Worm (Caenorhabditis elegans) whole organism, L2 larva: ENCODE data around the gene rgs-10.
A peak's percentile ranks its signal among the peaks of the same experiment; 100 is the strongest.
"Not testable (repeated sequence)": the region's sequence is repeated elsewhere in the genome, so short reads cannot be mapped to it uniquely, and the experiment has no call there.

Source experiments
- C34F6.9 ChIP-seq: fragments of 150-350 bp; optimal IDR thresholded peaks from 2 replicates; lab custom pipeline; 2014; ENCODE audit warnings: missing biosample characterization, missing genetic modification characterization
- F13H6.1 ChIP-seq: sonication (generic microtip); optimal IDR thresholded peaks from 2 replicates; lab custom pipeline; 2016; ENCODE audit warnings: missing genetic modification characterization, missing compliant biosample characterization
- R02D3.7 ChIP-seq: fragments of 150-350 bp; optimal IDR thresholded peaks from 2 replicates; lab custom pipeline; 2014; ENCODE audit warnings: missing biosample characterization, missing genetic modification characterization
- Y55F3AM.14 ChIP-seq: fragments of 200-800 bp; sonication (Bioruptor generic); optimal IDR thresholded peaks from 2 replicates; lab custom pipeline; 2018; ENCODE audit warnings: mild to moderate bottlenecking, missing genetic modification characterization, missing compliant biosample characterization
- alr-1 ChIP-seq: fragments of 150-350 bp; optimal IDR thresholded peaks from 2 replicates; lab custom pipeline; 2014; ENCODE audit warnings: missing biosample characterization, missing genetic modification characterization
- aly-2 ChIP-seq: fragments of 150-350 bp; optimal IDR thresholded peaks from 2 replicates; lab custom pipeline; 2014; ENCODE audit warnings: missing biosample characterization, missing genetic modification characterization
- ama-1 ChIP-seq: fragments of 150-350 bp; optimal IDR thresholded peaks from 2 replicates; lab custom pipeline; 2018; ENCODE audit warnings: inconsistent platforms
- blmp-1 ChIP-seq: sonication (generic microtip); optimal IDR thresholded peaks from 2 replicates; lab custom pipeline; 2017; ENCODE audit warnings: missing genetic modification characterization, mild to moderate bottlenecking, missing compliant biosample characterization, antibody characterized with exemption, moderate library complexity; ENCODE audit not compliant: insufficient read depth
- ceh-16 ChIP-seq: fragments of 150-350 bp; optimal IDR thresholded peaks from 2 replicates; lab custom pipeline; 2014; ENCODE audit warnings: missing biosample characterization, missing genetic modification characterization
- ceh-82 ChIP-seq: fragments of 150-350 bp; optimal IDR thresholded peaks from 2 replicates; lab custom pipeline; 2014; ENCODE audit warnings: missing biosample characterization, missing genetic modification characterization
- crh-2 ChIP-seq: sonication (generic microtip); optimal IDR thresholded peaks from 2 replicates; lab custom pipeline; 2017; ENCODE audit warnings: missing biosample characterization, missing genetic modification characterization
- dmd-4 ChIP-seq: sonication (generic microtip); optimal IDR thresholded peaks from 2 replicates; lab custom pipeline; 2017; ENCODE audit warnings: missing biosample characterization, missing genetic modification characterization
- egl-27 ChIP-seq: sonication (generic microtip); optimal IDR thresholded peaks from 3 replicates; lab custom pipeline; 2017; ENCODE audit warnings: missing biosample characterization, missing genetic modification reagents, missing genetic modification characterization
- elt-1 ChIP-seq: fragments of 150-350 bp; optimal IDR thresholded peaks from 2 replicates; lab custom pipeline; 2014; ENCODE audit warnings: missing biosample characterization, missing genetic modification characterization
- elt-3 ChIP-seq: sonication (generic microtip); optimal IDR thresholded peaks from 2 replicates; lab custom pipeline; 2017; ENCODE audit warnings: missing biosample characterization, missing genetic modification characterization
- fos-1 ChIP-seq: fragments of 150-350 bp; optimal IDR thresholded peaks from 2 replicates; lab custom pipeline; 2014; ENCODE audit warnings: missing biosample characterization, missing genetic modification characterization
- gmeb-1 ChIP-seq: fragments of 150-350 bp; optimal IDR thresholded peaks from 2 replicates; lab custom pipeline; 2014; ENCODE audit warnings: missing biosample characterization, missing genetic modification characterization
- lin-11 ChIP-seq: fragments of 150-350 bp; sonication (generic microtip); optimal IDR thresholded peaks from 2 replicates; lab custom pipeline; 2014; ENCODE audit warnings: missing biosample characterization, missing genetic modification characterization, inconsistent platforms, mixed read lengths
- lin-13 ChIP-seq: fragments of 150-350 bp; optimal IDR thresholded peaks from 2 replicates; lab custom pipeline; 2014; ENCODE audit warnings: missing biosample characterization, missing genetic modification reagents, missing genetic modification characterization
- lin-39 ChIP-seq: fragments of 150-350 bp; optimal IDR thresholded peaks from 2 replicates; lab custom pipeline; 2014; ENCODE audit warnings: missing biosample characterization, missing genetic modification reagents, missing genetic modification characterization
- lsy-2 ChIP-seq, 2 experiments: fragments of 150-350 bp in 1 of 2; sonication (generic microtip) in 1 of 2; optimal IDR thresholded peaks; 2 replicates each; lab custom pipeline; 2014 to 2017; ENCODE audit warnings: missing biosample characterization in 2 of 2, missing genetic modification characterization in 2 of 2
- mbf-1 ChIP-seq: sonication (generic microtip); optimal IDR thresholded peaks from 2 replicates; lab custom pipeline; 2017; ENCODE audit warnings: missing biosample characterization, missing genetic modification characterization
- nhr-11 ChIP-seq: fragments of 150-350 bp; optimal IDR thresholded peaks from 2 replicates; lab custom pipeline; 2014; ENCODE audit warnings: missing biosample characterization, missing genetic modification characterization
- nhr-12 ChIP-seq: fragments of 150-350 bp; optimal IDR thresholded peaks from 2 replicates; lab custom pipeline; 2014; ENCODE audit warnings: missing biosample characterization, missing genetic modification characterization
- nhr-129 ChIP-seq: fragments of 150-350 bp; optimal IDR thresholded peaks from 2 replicates; lab custom pipeline; 2014; ENCODE audit warnings: missing biosample characterization, missing genetic modification characterization
- nhr-21 ChIP-seq: fragments of 150-350 bp; optimal IDR thresholded peaks from 2 replicates; lab custom pipeline; 2014; ENCODE audit warnings: missing biosample characterization, missing genetic modification characterization
- nhr-237 ChIP-seq: fragments of 150-350 bp; optimal IDR thresholded peaks from 2 replicates; lab custom pipeline; 2014; ENCODE audit warnings: missing biosample characterization, missing genetic modification characterization
- nhr-25 ChIP-seq: fragments of 150-350 bp; sonication (generic microtip); optimal IDR thresholded peaks from 3 replicates; lab custom pipeline; 2014; ENCODE audit warnings: missing biosample characterization, missing genetic modification characterization
- nhr-6 ChIP-seq: fragments of 150-350 bp; optimal IDR thresholded peaks from 2 replicates; lab custom pipeline; 2014; ENCODE audit warnings: missing biosample characterization, missing genetic modification characterization
- nhr-77 ChIP-seq: fragments of 150-350 bp; optimal IDR thresholded peaks from 2 replicates; lab custom pipeline; 2014; ENCODE audit warnings: missing biosample characterization, missing genetic modification characterization
- peb-1 ChIP-seq: fragments of 150-350 bp; optimal IDR thresholded peaks from 2 replicates; lab custom pipeline; 2014; ENCODE audit warnings: missing biosample characterization, missing genetic modification characterization
- sem-4 ChIP-seq: fragments of 150-350 bp; optimal IDR thresholded peaks from 2 replicates; lab custom pipeline; 2014; ENCODE audit warnings: missing biosample characterization, missing genetic modification reagents, missing genetic modification characterization
- sma-3 ChIP-seq: sonication (generic microtip); optimal IDR thresholded peaks from 2 replicates; lab custom pipeline; 2016; ENCODE audit warnings: missing genetic modification reagents, missing genetic modification characterization, missing compliant biosample characterization
- sma-9 ChIP-seq, 2 experiments: fragments of 150-350 bp in 1 of 2; sonication (generic microtip) in 1 of 2; optimal IDR thresholded peaks; 2 replicates each; lab custom pipeline; 2014 to 2016; ENCODE audit warnings: missing genetic modification characterization in 2 of 2, mild to moderate bottlenecking in 1 of 2, missing biosample characterization in 1 of 2, missing compliant biosample characterization in 1 of 2, missing genetic modification reagents in 1 of 2, moderate library complexity in 1 of 2
- unc-39 ChIP-seq: fragments of 150-350 bp; optimal IDR thresholded peaks from 2 replicates; lab custom pipeline; 2014; ENCODE audit warnings: missing biosample characterization, missing genetic modification characterization
- unc-55 ChIP-seq: fragments of 150-350 bp; sonication (generic microtip); optimal IDR thresholded peaks from 3 replicates; lab custom pipeline; 2014; ENCODE audit warnings: missing biosample characterization, missing genetic modification reagents, missing genetic modification characterization
- unc-62 ChIP-seq: fragments of 150-350 bp; optimal IDR thresholded peaks from 2 replicates; lab custom pipeline; 2014; ENCODE audit warnings: missing biosample characterization, missing genetic modification reagents, missing genetic modification characterization
- zag-1 ChIP-seq: fragments of 150-350 bp; optimal IDR thresholded peaks from 2 replicates; lab custom pipeline; 2014; ENCODE audit warnings: missing biosample characterization, missing genetic modification characterization
- ztf-1 ChIP-seq: fragments of 200-800 bp; sonication (Bioruptor generic); conservative IDR thresholded peaks from 2 replicates; pipeline ENCODE4 v1.3.6; 2022; ENCODE audit warnings: missing genetic modification characterization, missing compliant biosample characterization
- ztf-11 ChIP-seq: sonication (generic microtip); optimal IDR thresholded peaks from 2 replicates; lab custom pipeline; 2017; ENCODE audit warnings: missing biosample characterization, missing genetic modification characterization
- ztf-4 ChIP-seq: fragments of 150-350 bp; optimal IDR thresholded peaks from 2 replicates; lab custom pipeline; 2014; ENCODE audit warnings: missing biosample characterization, missing genetic modification characterization

The rgs-10 gene

ce11 chrX:14964253-14964652 lies 1.7 kb downstream of the rgs-10 start, which contains the start of gene rgs-11:
Gene rgs-11 (plus strand): TSS chrX:14964553.
- TF ChIP-seq elt-1 (tag; lab: Kevin White, UChicago) (no peak), sem-4 (tag; lab: Kevin White, UChicago) (no peak), lin-11 (no peak), peb-1 (tag; lab: Kevin White, UChicago) (no peak), nhr-237 (tag; lab: Kevin White, UChicago) (no peak), aly-2 (tag; lab: Kevin White, UChicago) (no peak), sma-9 (GFP tag; optimal IDR thresholded peaks at IDR 0.05; lab: Kevin White, UChicago) (no peak), sma-9 (tag; optimal IDR thresholded peaks at IDR 0.05; lab: Kevin White, UChicago) (no peak), gmeb-1 (no peak), ztf-4 (tag; lab: Kevin White, UChicago) (no peak), ama-1 (no peak), ztf-1 (GFP tag; lab: Robert Waterston, UW) (no peak), alr-1 (no peak), nhr-129 (tag; lab: Kevin White, UChicago) (no peak), mbf-1 (no peak), nhr-77 (no peak), R02D3.7 (no peak), lin-39 (no peak), nhr-11 (tag; lab: Kevin White, UChicago) (no peak)
- TF ChIP-seq, all 48 proteins: peak for 0

- TF ChIP-seq peb-1 (tag; lab: Kevin White, UChicago) (no peak), blmp-1 (no peak), crh-2 (tag; lab: Kevin White, UChicago) (no peak), mbf-1 (no peak), elt-3 (tag; lab: Kevin White, UChicago) (no peak), nhr-21 (no peak), F13H6.1 (no peak), R02D3.7 (no peak), ztf-4 (tag; lab: Kevin White, UChicago) (no peak), ceh-82 (tag; lab: Kevin White, UChicago) (no peak), unc-62 (GFP tag; lab: Kevin White, UChicago) (no peak), lin-39 (no peak), sma-3 (GFP tag; lab: Kevin White, UChicago) (no peak), elt-1 (tag; lab: Kevin White, UChicago) (no peak), sma-9 (GFP tag; optimal IDR thresholded peaks at IDR 0.05; lab: Kevin White, UChicago) (no peak), sma-9 (tag; optimal IDR thresholded peaks at IDR 0.05; lab: Kevin White, UChicago) (no peak), alr-1 (no peak)
- TF ChIP-seq, all 48 proteins: peak for 0
Observed at ce11 chrX:14965761-14966160, 3.2 kb downstream of the rgs-10 start, which contains the start of gene F45B8.5. Gene F45B8.5 (plus strand): TSS chrX:14966061.

ce11 chrX:14966515-14966914 lies 4.0 kb downstream of the rgs-10 start, which contains the start of gene F20D1.22:
Gene F20D1.22 (plus strand): TSS chrX:14966815.
- TF ChIP-seq nhr-25, unc-39, elt-1 (tag; lab: Kevin White, UChicago): not testable (repeated sequence)

- TF ChIP-seq lin-11 (no peak), ztf-11 (tag; lab: Kevin White, UChicago) (no peak), nhr-12 (tag; lab: Kevin White, UChicago) (no peak), unc-39 (tag; lab: Kevin White, UChicago) (no peak), unc-62 (GFP tag; lab: Kevin White, UChicago) (no peak), ztf-1 (GFP tag; lab: Robert Waterston, UW) (no peak), sma-9 (GFP tag; optimal IDR thresholded peaks at IDR 0.05; lab: Kevin White, UChicago) (no peak), sma-9 (tag; optimal IDR thresholded peaks at IDR 0.05; lab: Kevin White, UChicago) (no peak), C34F6.9 (tag; lab: Kevin White, UChicago) (no peak), F13H6.1 (no peak), lin-13 (no peak)
- TF ChIP-seq, all 48 proteins: peak for 0
Observed at ce11 chrX:14969615-14970014, 7.1 kb downstream of the rgs-10 start.

- TF ChIP-seq fos-1 (tag; lab: Kevin White, UChicago), result peak; percentile 20
- no peak for TF ChIP-seq Y55F3AM.14 (GFP tag; lab: Kevin White, UChicago)
- TF ChIP-seq egl-27 (tag; lab: Kevin White, UChicago), result no peak
- peak in 1 of 2 experiments; percentile 35 for TF ChIP-seq lsy-2 (tag; optimal IDR thresholded peaks at IDR 0.05; lab: Kevin White, UChicago)
- TF ChIP-seq unc-55 (GFP tag; lab: Kevin White, UChicago), result peak; percentile 65
- no peak for TF ChIP-seq unc-39 (tag; lab: Kevin White, UChicago)
- TF ChIP-seq sma-9 (GFP tag; optimal IDR thresholded peaks at IDR 0.05; lab: Kevin White, UChicago), result peak; percentile 17
- no peak for TF ChIP-seq sma-9 (tag; optimal IDR thresholded peaks at IDR 0.05; lab: Kevin White, UChicago)
- no peak for TF ChIP-seq ceh-16 (tag; lab: Kevin White, UChicago)
- TF ChIP-seq nhr-6, result no peak
- TF ChIP-seq sem-4 (tag; lab: Kevin White, UChicago), result no peak
- peak; percentile 14 for TF ChIP-seq lin-13
- TF ChIP-seq ztf-4 (tag; lab: Kevin White, UChicago), result no peak
- TF ChIP-seq unc-62 (GFP tag; lab: Kevin White, UChicago), result no peak
- no peak for TF ChIP-seq nhr-25 (tag; lab: Kevin White, UChicago)
- no peak for TF ChIP-seq elt-1 (tag; lab: Kevin White, UChicago)
- TF ChIP-seq lin-11, result peak; percentile 12
- no peak for TF ChIP-seq nhr-237 (tag; lab: Kevin White, UChicago)
- no peak for TF ChIP-seq blmp-1
- TF ChIP-seq lin-39, result no peak
- TF ChIP-seq gmeb-1, result no peak
- no peak for TF ChIP-seq zag-1
- peak; percentile 11 for TF ChIP-seq crh-2 (tag; lab: Kevin White, UChicago)
- no peak for TF ChIP-seq dmd-4 (tag; lab: Kevin White, UChicago)
- TF ChIP-seq ztf-11 (tag; lab: Kevin White, UChicago), result no peak
- peak; percentile 60 for TF ChIP-seq C34F6.9 (tag; lab: Kevin White, UChicago)
Observed at ce11 chrX:14970221-14970801, 7.8 kb downstream of the rgs-10 start, which contains the start of the genes flwr-1 and tbc-1. Gene flwr-1 (minus strand): TSS chrX:14970271. Gene tbc-1 (plus strand): TSS chrX:14970751.
